Fruit fly (Drosophila melanogaster) whole organism, embryonic: ENCODE measurements around the gene Prp16.
A peak's percentile ranks its signal among the peaks of the same experiment; 100 is the strongest.

Experiments
- Aef1 ChIP-seq: fragments of 200-800 bp; sonication (Bioruptor generic); IDR thresholded peaks from 3 replicates; pipeline ENCODE4 v1.3.6; 2022; ENCODE audit warnings: missing biosample characterization, missing genetic modification characterization
- Atf6 ChIP-seq: fragments of 200-800 bp; sonication (Bioruptor generic); IDR thresholded peaks from 2 replicates; pipeline ENCODE4 v1.3.6; 2022; ENCODE audit warnings: missing biosample characterization, missing genetic modification characterization
- Awh ChIP-seq: fragments of 200-800 bp; sonication (Bioruptor generic); IDR thresholded peaks from 2 replicates; pipeline ENCODE4, ENCODE4 v1.3.6; 2022; ENCODE audit warnings: missing biosample characterization, missing genetic modification characterization
- CG11456 ChIP-seq: fragments of 200-800 bp; sonication (Bioruptor generic); IDR thresholded peaks from 3 replicates; pipeline ENCODE4 v1.3.6; 2022; ENCODE audit warnings: missing biosample characterization, missing genetic modification characterization
- CG13296 ChIP-seq: fragments of 200-800 bp; sonication (Bioruptor generic); optimal IDR thresholded peaks from 3 replicates; lab custom pipeline; 2018; ENCODE audit warnings: missing biosample characterization, mild to moderate bottlenecking, missing genetic modification characterization
- CG15696 ChIP-seq: fragments of 200-800 bp; sonication (Bioruptor generic); optimal IDR thresholded peaks from 2 replicates; lab custom pipeline; 2019; ENCODE audit warnings: missing biosample characterization, mild to moderate bottlenecking, missing genetic modification characterization, moderate library complexity
- CG17912 ChIP-seq: fragments of 200-800 bp; sonication (Bioruptor generic); optimal IDR thresholded peaks from 2 replicates; lab custom pipeline; 2018; ENCODE audit warnings: missing biosample characterization, mild to moderate bottlenecking, missing genetic modification characterization
- CG18764 ChIP-seq: fragments of 200-800 bp; sonication (Bioruptor generic); optimal IDR thresholded peaks from 3 replicates; lab custom pipeline; 2016; ENCODE audit warnings: missing biosample characterization, missing genetic modification characterization
- CG2129 ChIP-seq: fragments of 200-800 bp; sonication (Bioruptor generic); IDR thresholded peaks from 2 replicates; pipeline ENCODE4 v1.3.6; 2022; ENCODE audit warnings: missing biosample characterization, missing genetic modification characterization; ENCODE audit not compliant: partially characterized antibody
- CG2202 ChIP-seq: fragments of 200-800 bp; sonication (Bioruptor generic); optimal IDR thresholded peaks from 2 replicates; lab custom pipeline; 2018; ENCODE audit warnings: missing biosample characterization, mild to moderate bottlenecking, missing genetic modification characterization
- CG30020 ChIP-seq: fragments of 200-800 bp; optimal IDR thresholded peaks from 2 replicates; lab custom pipeline; 2019; ENCODE audit warnings: missing biosample characterization, mild to moderate bottlenecking, missing genetic modification characterization, moderate library complexity
- CG3163 ChIP-seq: fragments of 200-800 bp; sonication (Bioruptor generic); optimal IDR thresholded peaks from 3 replicates; lab custom pipeline; 2016; ENCODE audit warnings: missing biosample characterization, missing genetic modification characterization
- CG3281 ChIP-seq: fragments of 200-800 bp; sonication (Bioruptor generic); optimal IDR thresholded peaks from 3 replicates; lab custom pipeline; 2017; ENCODE audit warnings: missing biosample characterization, mild to moderate bottlenecking, missing genetic modification characterization
- CG43689 ChIP-seq: fragments of 200-800 bp; sonication (Bioruptor generic); IDR thresholded peaks from 2 replicates; pipeline ENCODE4 v1.3.6; 2022; ENCODE audit warnings: missing biosample characterization, missing genetic modification characterization
- CG6854 ChIP-seq: fragments of 200-800 bp; sonication (Bioruptor generic); optimal IDR thresholded peaks from 3 replicates; lab custom pipeline; 2017; ENCODE audit warnings: missing biosample characterization, mild to moderate bottlenecking, missing genetic modification characterization
- CG8388 ChIP-seq: fragments of 200-800 bp; sonication (Bioruptor generic); optimal IDR thresholded peaks from 2 replicates; lab custom pipeline; 2019; ENCODE audit warnings: missing biosample characterization, mild to moderate bottlenecking, missing genetic modification characterization, moderate library complexity
- CG9215 ChIP-seq: fragments of 200-800 bp; sonication (Bioruptor generic); IDR thresholded peaks from 2 replicates; pipeline ENCODE4 v1.3.6; 2022; ENCODE audit warnings: missing biosample characterization, missing genetic modification characterization
- CHES-1-like ChIP-seq: fragments of 200-800 bp; sonication (Bioruptor generic); optimal IDR thresholded peaks from 2 replicates; lab custom pipeline; 2016; ENCODE audit warnings: missing biosample characterization, missing genetic modification characterization
- Dip2 ChIP-seq: fragments of 200-800 bp; sonication (Bioruptor generic); IDR thresholded peaks from 2 replicates; pipeline ENCODE4 v1.3.6; 2022; ENCODE audit warnings: missing biosample characterization, missing genetic modification characterization
- Drgx ChIP-seq: fragments of 200-800 bp; sonication (Bioruptor generic); IDR thresholded peaks from 2 replicates; pipeline ENCODE4 v1.3.6; 2022; ENCODE audit warnings: missing biosample characterization, missing genetic modification characterization
- GATAe ChIP-seq: fragments of 200-800 bp; sonication (Bioruptor generic); conservative IDR thresholded peaks from 2 replicates; pipeline ENCODE4 v1.3.6; 2022; ENCODE audit warnings: missing biosample characterization, missing genetic modification characterization
- HLHmδ ChIP-seq: fragments of 200-800 bp; sonication (Bioruptor generic); optimal IDR thresholded peaks from 2 replicates; lab custom pipeline; 2018; ENCODE audit warnings: missing biosample characterization, mild to moderate bottlenecking, missing genetic modification characterization, moderate library complexity
- Hmr ChIP-seq: fragments of 200-800 bp; sonication (Bioruptor generic); optimal IDR thresholded peaks from 3 replicates; lab custom pipeline; 2017; ENCODE audit warnings: mild to moderate bottlenecking, missing biosample characterization, missing genetic modification reagents, missing genetic modification characterization
- Lpt ChIP-seq: fragments of >200 bp; optimal IDR thresholded peaks from 2 replicates; lab custom pipeline; 2018; ENCODE audit warnings: missing biosample characterization, missing genetic modification characterization
- NK7.1 ChIP-seq: fragments of 200-800 bp; sonication (Bioruptor generic); optimal IDR thresholded peaks from 3 replicates; lab custom pipeline; 2016; ENCODE audit warnings: missing biosample characterization, missing genetic modification characterization
- NfI ChIP-seq: fragments of 200-800 bp; sonication (Bioruptor generic); optimal IDR thresholded peaks from 3 replicates; lab custom pipeline; 2018; ENCODE audit warnings: missing biosample characterization, mild to moderate bottlenecking, missing genetic modification characterization, moderate library complexity
- PHDP ChIP-seq: fragments of 200-800 bp; sonication (Bioruptor generic); optimal IDR thresholded peaks from 3 replicates; lab custom pipeline; 2018; ENCODE audit warnings: missing biosample characterization, mild to moderate bottlenecking, missing genetic modification characterization, moderate library complexity
- Poxn ChIP-seq: fragments of 200-800 bp; sonication (Bioruptor generic); IDR thresholded peaks from 2 replicates; pipeline ENCODE4 v1.3.6; 2022; ENCODE audit warnings: missing biosample characterization, missing genetic modification characterization
- Scr ChIP-seq: fragments of 200-800 bp; sonication (Bioruptor generic); IDR thresholded peaks from 2 replicates; pipeline ENCODE4 v1.3.6; 2022; ENCODE audit warnings: missing biosample characterization, missing genetic modification characterization; ENCODE audit not compliant: partially characterized antibody
- Stat92E ChIP-seq, 3 experiments: fragments of >200 bp in 2 of 3; fragments of 200-800 bp in 1 of 3; sonication (Bioruptor generic) in 1 of 3; optimal IDR thresholded peaks; 2 replicates each; lab custom pipeline; 2017 to 2019; ENCODE audit warnings: missing biosample characterization in 3 of 3, missing genetic modification characterization in 3 of 3, mild to moderate bottlenecking in 1 of 3, moderate library complexity in 1 of 3
- abd-A ChIP-seq: fragments of 200-800 bp; sonication (Bioruptor generic); optimal IDR thresholded peaks from 3 replicates; lab custom pipeline; 2019; ENCODE audit warnings: missing biosample characterization, mild to moderate bottlenecking, missing genetic modification characterization, moderate library complexity
- az2 ChIP-seq: fragments of 200-800 bp; sonication (Bioruptor generic); optimal IDR thresholded peaks from 3 replicates; lab custom pipeline; 2016; ENCODE audit warnings: missing biosample characterization, missing genetic modification characterization
- cas ChIP-seq: fragments of 200-800 bp; sonication (Bioruptor generic); IDR thresholded peaks from 2 replicates; pipeline ENCODE4 v1.3.6; 2022; ENCODE audit warnings: missing biosample characterization, missing genetic modification characterization
- crp ChIP-seq, 2 experiments: fragments of 200-800 bp; sonication (Bioruptor generic); optimal IDR thresholded peaks; 2 replicates in 1 of 2; 3 replicates in 1 of 2; lab custom pipeline; 2017; ENCODE audit warnings: missing biosample characterization in 2 of 2, missing genetic modification characterization in 2 of 2, mild to moderate bottlenecking in 1 of 2, moderate library complexity in 1 of 2
- dati ChIP-seq: fragments of 200-800 bp; sonication (Bioruptor generic); IDR thresholded peaks from 2 replicates; pipeline ENCODE4 v1.3.6; 2022; ENCODE audit warnings: missing biosample characterization, missing genetic modification characterization
- dimm ChIP-seq: fragments of 200-800 bp; sonication (Bioruptor generic); IDR thresholded peaks from 2 replicates; pipeline ENCODE4 v1.3.6; 2022; ENCODE audit warnings: missing biosample characterization, missing genetic modification characterization
- emc ChIP-seq: fragments of 200-800 bp; sonication (Bioruptor generic); optimal IDR thresholded peaks from 2 replicates; lab custom pipeline; 2016; ENCODE audit warnings: missing biosample characterization, missing genetic modification characterization
- en ChIP-seq: fragments of 200-800 bp; sonication (Bioruptor generic); optimal IDR thresholded peaks from 2 replicates; lab custom pipeline; 2016; ENCODE audit warnings: missing biosample characterization, missing genetic modification characterization
- gcm ChIP-seq: fragments of 200-800 bp; sonication (Bioruptor generic); optimal IDR thresholded peaks from 2 replicates; lab custom pipeline; 2019; ENCODE audit warnings: missing biosample characterization, mild to moderate bottlenecking, missing genetic modification characterization, moderate library complexity
- h ChIP-seq: fragments of >200 bp; optimal IDR thresholded peaks from 2 replicates; lab custom pipeline; 2017
- hbn ChIP-seq: fragments of 200-800 bp; sonication (Bioruptor generic); IDR thresholded peaks from 2 replicates; pipeline ENCODE4 v1.3.6; 2022; ENCODE audit warnings: missing biosample characterization, missing genetic modification characterization; ENCODE audit not compliant: partially characterized antibody
- ind ChIP-seq: fragments of 200-800 bp; sonication (Bioruptor generic); optimal IDR thresholded peaks from 3 replicates; lab custom pipeline; 2016; ENCODE audit warnings: missing biosample characterization, missing genetic modification characterization
- inv ChIP-seq: fragments of 200-800 bp; sonication (Bioruptor generic); IDR thresholded peaks from 2 replicates; pipeline ENCODE4 v1.3.6; 2022; ENCODE audit warnings: missing biosample characterization, missing genetic modification characterization; ENCODE audit not compliant: partially characterized antibody
- jing ChIP-seq: fragments of 200-800 bp; sonication (Bioruptor generic); optimal IDR thresholded peaks from 2 replicates; lab custom pipeline; 2018; ENCODE audit warnings: missing biosample characterization, mild to moderate bottlenecking, missing genetic modification characterization
- jumu ChIP-seq: fragments of 200-800 bp; sonication (Bioruptor generic); optimal IDR thresholded peaks from 3 replicates; lab custom pipeline; 2016; ENCODE audit warnings: missing biosample characterization, missing genetic modification characterization
- lab ChIP-seq: fragments of 200-800 bp; sonication (Bioruptor generic); optimal IDR thresholded peaks from 3 replicates; lab custom pipeline; 2017; ENCODE audit warnings: missing biosample characterization, missing genetic modification characterization, mild to moderate bottlenecking, moderate library complexity, missing genetic modification reagents
- otp ChIP-seq: fragments of 200-800 bp; sonication (Bioruptor generic); IDR thresholded peaks from 3 replicates; pipeline ENCODE4, ENCODE4 v1.3.6; 2022; ENCODE audit warnings: missing biosample characterization, missing genetic modification characterization
- peb ChIP-seq: fragments of 200-800 bp; sonication (Bioruptor generic); IDR thresholded peaks from 2 replicates; pipeline ENCODE4 v1.3.6; 2022; ENCODE audit warnings: missing biosample characterization, missing genetic modification characterization
- psq ChIP-seq: fragments of 200-800 bp; sonication (Bioruptor generic); optimal IDR thresholded peaks from 2 replicates; lab custom pipeline; 2017; ENCODE audit warnings: missing biosample characterization, missing genetic modification characterization
- pzg ChIP-seq: fragments of 200-800 bp; sonication (Bioruptor generic); optimal IDR thresholded peaks from 3 replicates; lab custom pipeline; 2018; ENCODE audit warnings: missing biosample characterization, mild to moderate bottlenecking, missing genetic modification characterization, moderate library complexity

Gene Prp16

dm6 chrX:14213509-14214154 is 12.5 kb downstream of the Prp16 start (continued):
- no peak for TF ChIP-seq CG17912 (GFP tag; lab: Kevin White, UChicago)
- no peak for TF ChIP-seq en (GFP tag; lab: Kevin White, UChicago)
- TF ChIP-seq gcm (GFP tag; lab: Kevin White, UChicago) = peak; percentile 39
- no peak for TF ChIP-seq Scr
- no peak for TF ChIP-seq Stat92E (GFP tag; optimal IDR thresholded peaks at IDR 0.05; lab: Kevin White, UChicago)
- no peak for TF ChIP-seq CG9215
- no peak for TF ChIP-seq otp
- no peak for TF ChIP-seq CG6854 (GFP tag; lab: Kevin White, UChicago)
- no peak for TF ChIP-seq psq
- 0 out of 2 replicates have a peak, but pooled peaks have one; percentile 35 for TF ChIP-seq Atf6 (GFP tag; lab: Robert Waterston, UW)
- TF ChIP-seq CG2202 (tag; lab: Kevin White, UChicago) = peak; percentile 18
- TF ChIP-seq PHDP (tag; lab: Kevin White, UChicago) = peak; percentile 22
- peak; percentile 12 for TF ChIP-seq Hmr (GFP tag; lab: Kevin White, UChicago)
- peak; percentile 43 for TF ChIP-seq Drgx (GFP tag; lab: Robert Waterston, UW)
- peak; percentile 20 for TF ChIP-seq CG3281 (GFP tag; lab: Kevin White, UChicago)
- TF ChIP-seq crp (GFP tag; optimal IDR thresholded peaks at IDR 0.05; lab: Kevin White, UChicago) = no peak
- no peak for TF ChIP-seq pzg (GFP tag; lab: Kevin White, UChicago)
- no peak for TF ChIP-seq CG2129
- peak; percentile 43 for TF ChIP-seq az2
- TF ChIP-seq dati (GFP tag; lab: Robert Waterston, UW) = no peak
- no peak for TF ChIP-seq inv (GFP tag; lab: Robert Waterston, UW)
- TF ChIP-seq Dip2 (GFP tag; lab: Robert Waterston, UW) = no peak
- no peak for TF ChIP-seq jumu (GFP tag; lab: Kevin White, UChicago)
- TF ChIP-seq emc = no peak
- no peak for TF ChIP-seq GATAe (GFP tag; lab: Robert Waterston, UW)
- peak; percentile 12 for TF ChIP-seq lab (GFP tag; lab: Kevin White, UChicago)
- no peak for TF ChIP-seq hbn (GFP tag; lab: Robert Waterston, UW)
- TF ChIP-seq h (lab: Kevin White, UChicago) = no peak
- 0 out of 2 replicates have a peak, but pooled peaks have one; percentile 15 for TF ChIP-seq peb (GFP tag; lab: Robert Waterston, UW)
- TF ChIP-seq jing (GFP tag; lab: Kevin White, UChicago) = no peak
- peak; percentile 9 for TF ChIP-seq CG13296 (GFP tag; lab: Kevin White, UChicago)
- TF ChIP-seq ind (GFP tag; lab: Kevin White, UChicago) = peak; percentile 23
- TF ChIP-seq cas (GFP tag; lab: Robert Waterston, UW) = no peak
- TF ChIP-seq CG15696 (tag; lab: Kevin White, UChicago) = no peak
- no peak for TF ChIP-seq Poxn (GFP tag; lab: Robert Waterston, UW)
- TF ChIP-seq NK7.1 = no peak
- TF ChIP-seq CG8388 (GFP tag; lab: Kevin White, UChicago) = peak; percentile 28
- no peak for TF ChIP-seq Awh (GFP tag; lab: Robert Waterston, UW)
- no peak for TF ChIP-seq CG18764 (GFP tag; lab: Kevin White, UChicago)
- TF ChIP-seq CHES-1-like (GFP tag; lab: Kevin White, UChicago) = peak; percentile 10
- TF ChIP-seq NfI = peak; percentile 34
- no peak for TF ChIP-seq CG3163
- no peak for TF ChIP-seq Lpt
- TF ChIP-seq CG43689 (GFP tag; lab: Robert Waterston, UW) = no peak
- TF ChIP-seq CG11456 (GFP tag; lab: Robert Waterston, UW) = no peak
- TF ChIP-seq dimm (GFP tag; lab: Robert Waterston, UW) = no peak
- TF ChIP-seq abd-A = peak; percentile 53
- TF ChIP-seq HLHmδ = no peak
- no peak for TF ChIP-seq CG30020 (tag; lab: Kevin White, UChicago)
- no peak for TF ChIP-seq Aef1 (GFP tag; lab: Robert Waterston, UW)
